Fruit fly (Drosophila melanogaster) whole organism, embryonic: ENCODE results near the gene mldr.

Source experiments
- Abd-B ChIP-seq: fragments of 200-800 bp; sonication (Bioruptor generic); optimal IDR thresholded peaks from 2 replicates; lab custom pipeline; 2018; ENCODE audit warnings: missing biosample characterization, mild to moderate bottlenecking, missing genetic modification characterization, moderate library complexity
- Atf3 ChIP-seq: fragments of 200-800 bp; sonication (Bioruptor generic); optimal IDR thresholded peaks from 3 replicates; lab custom pipeline; 2016; ENCODE audit warnings: missing biosample characterization, missing genetic modification characterization
- Atf6 ChIP-seq: fragments of 200-800 bp; sonication (Bioruptor generic); IDR thresholded peaks from 2 replicates; pipeline ENCODE4 v1.3.6; 2022; ENCODE audit warnings: missing biosample characterization, missing genetic modification characterization
- CG10147 ChIP-seq: fragments of 200-800 bp; sonication (Bioruptor generic); optimal IDR thresholded peaks from 2 replicates; lab custom pipeline; 2019; ENCODE audit warnings: missing biosample characterization, mild to moderate bottlenecking, missing genetic modification characterization, moderate library complexity
- CG10431 ChIP-seq: fragments of 200-800 bp; sonication (Bioruptor generic); optimal IDR thresholded peaks from 3 replicates; lab custom pipeline; 2018; ENCODE audit warnings: missing biosample characterization, mild to moderate bottlenecking, missing genetic modification characterization
- CG12219 ChIP-seq: fragments of 200-800 bp; sonication (Bioruptor generic); optimal IDR thresholded peaks from 3 replicates; lab custom pipeline; 2018; ENCODE audit warnings: missing biosample characterization, mild to moderate bottlenecking, missing genetic modification characterization
- CG1233 ChIP-seq: fragments of 200-800 bp; sonication (Bioruptor generic); optimal IDR thresholded peaks from 4 replicates; lab custom pipeline; 2018; ENCODE audit warnings: missing biosample characterization, mild to moderate bottlenecking, missing genetic modification characterization
- CG14014 ChIP-seq: fragments of 200-800 bp; sonication (Bioruptor generic); IDR thresholded peaks from 2 replicates; pipeline ENCODE4 v1.3.6; 2022; ENCODE audit warnings: missing biosample characterization, missing genetic modification characterization
- CG15696 ChIP-seq: fragments of 200-800 bp; sonication (Bioruptor generic); optimal IDR thresholded peaks from 2 replicates; lab custom pipeline; 2019; ENCODE audit warnings: missing biosample characterization, mild to moderate bottlenecking, missing genetic modification characterization, moderate library complexity
- CG18476 ChIP-seq: fragments of 200-800 bp; sonication (Bioruptor generic); optimal IDR thresholded peaks from 2 replicates; lab custom pipeline; 2016; ENCODE audit warnings: missing biosample characterization, mild to moderate bottlenecking, missing genetic modification characterization
- CG6272 ChIP-seq: fragments of 200-800 bp; sonication (Bioruptor generic); IDR thresholded peaks from 2 replicates; pipeline ENCODE4 v1.3.6; 2022; ENCODE audit warnings: missing biosample characterization, missing genetic modification characterization
- CG6813 ChIP-seq: fragments of 200-800 bp; sonication (Bioruptor generic); optimal IDR thresholded peaks from 2 replicates; lab custom pipeline; 2017; ENCODE audit warnings: missing biosample characterization, missing genetic modification characterization, mild to moderate bottlenecking, moderate library complexity, missing genetic modification reagents
- CG7271 ChIP-seq: fragments of 200-800 bp; sonication (Bioruptor generic); optimal IDR thresholded peaks from 2 replicates; lab custom pipeline; 2018; ENCODE audit warnings: missing biosample characterization, mild to moderate bottlenecking, missing genetic modification characterization, moderate library complexity
- CG7786 ChIP-seq: fragments of 200-800 bp; sonication (Bioruptor generic); optimal IDR thresholded peaks from 2 replicates; lab custom pipeline; 2016; ENCODE audit warnings: missing biosample characterization, missing genetic modification characterization
- CG8944 ChIP-seq: fragments of 200-800 bp; sonication (Bioruptor generic); optimal IDR thresholded peaks from 3 replicates; lab custom pipeline; 2016; ENCODE audit warnings: missing biosample characterization, missing genetic modification characterization
- CG9727 ChIP-seq: fragments of 200-800 bp; sonication (Bioruptor generic); optimal IDR thresholded peaks from 3 replicates; lab custom pipeline; 2017; ENCODE audit warnings: missing biosample characterization, mild to moderate bottlenecking, missing genetic modification characterization
- CG9932 ChIP-seq: fragments of 200-800 bp; sonication (Bioruptor generic); IDR thresholded peaks from 2 replicates; pipeline ENCODE4 v1.3.6; 2022; ENCODE audit warnings: missing biosample characterization, missing genetic modification characterization
- Doc2 ChIP-seq: fragments of 200-800 bp; sonication (Bioruptor generic); IDR thresholded peaks from 2 replicates; pipeline ENCODE4 v1.3.6; 2022; ENCODE audit warnings: missing biosample characterization, missing genetic modification characterization
- E2f1 ChIP-seq: fragments of 200-800 bp; sonication (Bioruptor generic); IDR thresholded peaks from 2 replicates; pipeline ENCODE4 v1.3.6; 2022; ENCODE audit warnings: missing biosample characterization, missing genetic modification characterization
- Fer1 ChIP-seq: fragments of 200-800 bp; sonication (Bioruptor generic); optimal IDR thresholded peaks from 2 replicates; lab custom pipeline; 2017; ENCODE audit warnings: missing biosample characterization, mild to moderate bottlenecking, missing genetic modification characterization
- Meics ChIP-seq: fragments of 200-800 bp; sonication (Bioruptor generic); optimal IDR thresholded peaks from 2 replicates; lab custom pipeline; 2017; ENCODE audit warnings: missing biosample characterization, mild to moderate bottlenecking, missing genetic modification characterization
- Nf-YA ChIP-seq: fragments of 200-800 bp; sonication (Bioruptor generic); IDR thresholded peaks from 2 replicates; pipeline ENCODE4 v1.3.6; 2022; ENCODE audit warnings: missing biosample characterization, missing genetic modification characterization
- NfI ChIP-seq: fragments of 200-800 bp; sonication (Bioruptor generic); optimal IDR thresholded peaks from 3 replicates; lab custom pipeline; 2018; ENCODE audit warnings: missing biosample characterization, mild to moderate bottlenecking, missing genetic modification characterization, moderate library complexity
- PHDP ChIP-seq: fragments of 200-800 bp; sonication (Bioruptor generic); optimal IDR thresholded peaks from 3 replicates; lab custom pipeline; 2018; ENCODE audit warnings: missing biosample characterization, mild to moderate bottlenecking, missing genetic modification characterization, moderate library complexity
- Ssrp ChIP-seq: fragments of 200-800 bp; sonication (Bioruptor generic); optimal IDR thresholded peaks from 2 replicates; lab custom pipeline; 2018; ENCODE audit warnings: missing biosample characterization, mild to moderate bottlenecking, missing genetic modification characterization, moderate library complexity
- Taf1 ChIP-seq: fragments of 200-800 bp; sonication (Bioruptor generic); IDR thresholded peaks from 2 replicates; pipeline ENCODE4 v1.3.6; 2022; ENCODE audit warnings: missing biosample characterization, missing genetic modification characterization
- aop ChIP-seq: fragments of 200-800 bp; sonication (Bioruptor generic); IDR thresholded peaks from 2 replicates; pipeline ENCODE4 v1.3.6; 2022; ENCODE audit warnings: missing biosample characterization, missing genetic modification characterization
- ash1 ChIP-seq: fragments of 200-800 bp; sonication (Bioruptor generic); optimal IDR thresholded peaks from 2 replicates; lab custom pipeline; 2018; ENCODE audit warnings: missing biosample characterization, mild to moderate bottlenecking, missing genetic modification characterization
- bab2 ChIP-seq: fragments of 200-800 bp; sonication (Bioruptor generic); optimal IDR thresholded peaks from 2 replicates; lab custom pipeline; 2016; ENCODE audit warnings: missing biosample characterization, missing genetic modification characterization
- bcd ChIP-seq: fragments of 200-800 bp; sonication (Bioruptor generic); optimal IDR thresholded peaks from 2 replicates; lab custom pipeline; 2017; ENCODE audit warnings: missing biosample characterization, mild to moderate bottlenecking, missing genetic modification characterization
- cato ChIP-seq: fragments of 200-800 bp; sonication (Bioruptor generic); optimal IDR thresholded peaks from 2 replicates; lab custom pipeline; 2016; ENCODE audit warnings: missing biosample characterization, missing genetic modification characterization, borderline replicate concordance
- da ChIP-seq: fragments of 200-800 bp; sonication (Bioruptor generic); optimal IDR thresholded peaks from 2 replicates; lab custom pipeline; 2016; ENCODE audit warnings: missing biosample characterization, missing genetic modification characterization
- eyg ChIP-seq: fragments of 200-800 bp; sonication (Bioruptor generic); optimal IDR thresholded peaks from 3 replicates; lab custom pipeline; 2016; ENCODE audit warnings: missing biosample characterization, missing genetic modification characterization
- gsb ChIP-seq: fragments of 200-800 bp; sonication (Bioruptor generic); IDR thresholded peaks from 2 replicates; pipeline ENCODE4 v1.3.6; 2022; ENCODE audit warnings: missing biosample characterization, missing genetic modification characterization
- insv ChIP-seq, 2 experiments: fragments of 200-800 bp; sonication (Bioruptor generic); optimal IDR thresholded peaks; 3 replicates each; lab custom pipeline; 2016 to 2018; ENCODE audit warnings: missing biosample characterization in 2 of 2, missing genetic modification characterization in 2 of 2
- lab ChIP-seq: fragments of 200-800 bp; sonication (Bioruptor generic); optimal IDR thresholded peaks from 3 replicates; lab custom pipeline; 2017; ENCODE audit warnings: missing biosample characterization, missing genetic modification characterization, mild to moderate bottlenecking, moderate library complexity, missing genetic modification reagents
- nerfin-2 ChIP-seq: fragments of 200-800 bp; sonication (Bioruptor generic); IDR thresholded peaks from 2 replicates; pipeline ENCODE4 v1.3.6; 2022; ENCODE audit warnings: missing biosample characterization, missing genetic modification characterization; ENCODE audit not compliant: partially characterized antibody
- org-1 ChIP-seq: fragments of 200-800 bp; sonication (Bioruptor generic); optimal IDR thresholded peaks from 2 replicates; lab custom pipeline; 2017; ENCODE audit warnings: missing biosample characterization, missing genetic modification characterization
- pfk ChIP-seq: fragments of 200-800 bp; sonication (Bioruptor generic); optimal IDR thresholded peaks from 2 replicates; lab custom pipeline; 2018; ENCODE audit warnings: missing biosample characterization, mild to moderate bottlenecking, missing genetic modification characterization, moderate library complexity
- pita ChIP-seq: fragments of 200-800 bp; sonication (Bioruptor generic); optimal IDR thresholded peaks from 2 replicates; lab custom pipeline; 2017; ENCODE audit warnings: missing biosample characterization, mild to moderate bottlenecking, missing genetic modification characterization
- pnt ChIP-seq: fragments of 200-800 bp; sonication (Bioruptor generic); optimal IDR thresholded peaks from 3 replicates; lab custom pipeline; 2016; ENCODE audit warnings: missing biosample characterization, missing genetic modification characterization
- shn ChIP-seq: fragments of 200-800 bp; sonication (Bioruptor generic); optimal IDR thresholded peaks from 3 replicates; lab custom pipeline; 2016; ENCODE audit warnings: missing biosample characterization, missing genetic modification characterization
- sima ChIP-seq: fragments of 200-800 bp; sonication (Bioruptor generic); optimal IDR thresholded peaks from 2 replicates; lab custom pipeline; 2016; ENCODE audit warnings: missing biosample characterization, missing genetic modification characterization
- ssp ChIP-seq: fragments of 200-800 bp; sonication (Bioruptor generic); IDR thresholded peaks from 2 replicates; pipeline ENCODE4 v1.3.6; 2022; ENCODE audit warnings: missing biosample characterization, missing genetic modification characterization
- ttk ChIP-seq: fragments of 200-800 bp; sonication (Bioruptor generic); IDR thresholded peaks from 2 replicates; pipeline ENCODE4 v2.1.2; 2022; ENCODE audit warnings: missing biosample characterization, missing genetic modification characterization
- zen ChIP-seq: fragments of 200-800 bp; sonication (Bioruptor generic); optimal IDR thresholded peaks from 3 replicates; lab custom pipeline; 2018; ENCODE audit warnings: missing biosample characterization, mild to moderate bottlenecking, missing genetic modification characterization, moderate library complexity

The mldr gene

dm6 chrX:6330369-6330949, 39.4 kb downstream of the mldr start, which contains the start of gene CG42240 (continued):
- no peak for TF ChIP-seq CG7271
- TF ChIP-seq Meics (GFP tag; lab: Kevin White, UChicago) = peak; percentile 91
- TF ChIP-seq CG14014 (GFP tag; lab: Robert Waterston, UW) = peak; percentile 72
- peak; percentile 91 for TF ChIP-seq CG9727 (GFP tag; lab: Kevin White, UChicago)
- TF ChIP-seq sima (GFP tag; lab: Kevin White, UChicago) = peak; percentile 16
- peak; percentile 54; the same call in 1 of the 2 replicates for TF ChIP-seq CG9932 (GFP tag; lab: Robert Waterston, UW)
- peak; percentile 89 for TF ChIP-seq lab (GFP tag; lab: Kevin White, UChicago)
- peak; percentile 48; the same call in 1 of the 2 replicates for TF ChIP-seq CG6272
- peak; percentile 88 for TF ChIP-seq CG1233 (GFP tag; lab: Kevin White, UChicago)
- peak; percentile 89 for TF ChIP-seq Ssrp
- TF ChIP-seq CG8944 = peak; percentile 39
- no peak for TF ChIP-seq aop
- peak; percentile 76 for TF ChIP-seq E2f1
- TF ChIP-seq ttk (GFP tag; lab: Robert Waterston, UW) = peak; percentile 77
- no peak for TF ChIP-seq Doc2
- TF ChIP-seq pfk (GFP tag; lab: Kevin White, UChicago) = no peak
- TF ChIP-seq pnt (GFP tag; lab: Kevin White, UChicago) = peak; percentile 67
- TF ChIP-seq Atf3 (GFP tag; lab: Kevin White, UChicago) = peak; percentile 67
- TF ChIP-seq bab2 (GFP tag; lab: Kevin White, UChicago) = peak; percentile 77
- peak; percentile 92 for TF ChIP-seq org-1 (GFP tag; lab: Kevin White, UChicago)
- TF ChIP-seq nerfin-2 = no peak
- peak; percentile 81 for TF ChIP-seq cato (GFP tag; lab: Kevin White, UChicago)
- peak; percentile 85 for TF ChIP-seq Atf6 (GFP tag; lab: Robert Waterston, UW)
- peak in 1 of 2 experiments; percentile 64 for TF ChIP-seq insv (GFP tag; optimal IDR thresholded peaks at IDR 0.05; lab: Kevin White, UChicago)
- peak; percentile 87 for TF ChIP-seq CG18476 (GFP tag; lab: Kevin White, UChicago)
- peak; percentile 93 for TF ChIP-seq Fer1 (GFP tag; lab: Kevin White, UChicago)
- TF ChIP-seq ash1 (GFP tag; lab: Kevin White, UChicago) = no peak
- peak; percentile 71 for TF ChIP-seq CG15696 (tag; lab: Kevin White, UChicago)
- TF ChIP-seq bcd (GFP tag; lab: Kevin White, UChicago) = peak; percentile 91
- peak; percentile 19; the same call in 1 of the 2 replicates for TF ChIP-seq Taf1 (GFP tag; lab: Robert Waterston, UW)
- peak; percentile 48 for TF ChIP-seq shn (GFP tag; lab: Kevin White, UChicago)
- TF ChIP-seq zen (tag; lab: Kevin White, UChicago) = peak; percentile 79
- no peak for TF ChIP-seq pita (GFP tag; lab: Kevin White, UChicago)
- TF ChIP-seq CG6813 = peak; percentile 84
- TF ChIP-seq CG12219 (GFP tag; lab: Kevin White, UChicago) = peak; percentile 90
- TF ChIP-seq ssp (GFP tag; lab: Robert Waterston, UW) = peak; percentile 63
- peak; percentile 66 for TF ChIP-seq CG10431 (GFP tag; lab: Kevin White, UChicago)
- peak; percentile 81 for TF ChIP-seq Abd-B (GFP tag; lab: Kevin White, UChicago)
- peak; percentile 67 for TF ChIP-seq CG7786 (GFP tag; lab: Kevin White, UChicago)
- peak; percentile 56; the same call in 1 of the 2 replicates for TF ChIP-seq Nf-YA (GFP tag; lab: Robert Waterston, UW)
- no peak for TF ChIP-seq da
- peak; percentile 88 for TF ChIP-seq NfI (GFP tag; lab: Kevin White, UChicago)
- TF ChIP-seq gsb (GFP tag; lab: Robert Waterston, UW) = 0 out of 2 replicates have a peak, but pooled peaks have one; percentile 61
- TF ChIP-seq CG10147 (GFP tag; lab: Kevin White, UChicago) = peak; percentile 92
- TF ChIP-seq eyg (GFP tag; lab: Kevin White, UChicago) = peak; percentile 52
- peak; percentile 91 for TF ChIP-seq PHDP (tag; lab: Kevin White, UChicago)
